Worm (Caenorhabditis elegans) whole organism, young adult: Measurements from ENCODE around the gene ptr-25.
A peak's percentile ranks its signal among the peaks of the same experiment; 100 is the strongest.

Source experiments
- B0019.2 ChIP-seq: fragments of 200-800 bp; sonication (Bioruptor generic); conservative IDR thresholded peaks from 2 replicates; pipeline ENCODE4 v1.3.6; 2022; ENCODE audit warnings: missing genetic modification reagents, missing genetic modification characterization, missing compliant biosample characterization
- B0035.1 ChIP-seq: sonication (generic microtip); optimal IDR thresholded peaks from 2 replicates; lab custom pipeline; 2016; ENCODE audit warnings: missing genetic modification characterization, mild to moderate bottlenecking, missing compliant biosample characterization, missing genotype, missing genetic modification reagents
- B0261.1 ChIP-seq: sonication (generic microtip); optimal IDR thresholded peaks from 2 replicates; lab custom pipeline; 2016; ENCODE audit warnings: mild to moderate bottlenecking, missing genetic modification characterization, moderate library complexity, missing compliant biosample characterization
- B0336.3 ChIP-seq: fragments of 200-800 bp; sonication (Bioruptor generic); IDR thresholded peaks from 2 replicates; pipeline ENCODE4 v1.3.6; 2022; ENCODE audit warnings: missing genetic modification characterization, missing compliant biosample characterization
- C17E4.6 ChIP-seq: fragments of 200-800 bp; sonication (Bioruptor generic); IDR thresholded peaks from 2 replicates; pipeline ENCODE4 v1.3.6; 2022; ENCODE audit warnings: missing genetic modification reagents, missing genetic modification characterization, missing compliant biosample characterization
- F10E7.11 ChIP-seq: sonication (generic microtip); optimal IDR thresholded peaks from 2 replicates; lab custom pipeline; 2017; ENCODE audit warnings: mild to moderate bottlenecking, missing genetic modification characterization, moderate library complexity, missing compliant biosample characterization
- F39B2.1 ChIP-seq: fragments of 200-800 bp; sonication (Bioruptor generic); IDR thresholded peaks from 2 replicates; pipeline ENCODE4 v1.3.6; 2022; ENCODE audit warnings: missing genetic modification reagents, missing genetic modification characterization, missing compliant biosample characterization
- F52B5.7 ChIP-seq: sonication (generic microtip); optimal IDR thresholded peaks from 2 replicates; lab custom pipeline; 2016; ENCODE audit warnings: mild to moderate bottlenecking, missing genetic modification characterization, missing compliant biosample characterization
- F55B11.4 ChIP-seq: sonication (generic microtip); optimal IDR thresholded peaks from 2 replicates; lab custom pipeline; 2016; ENCODE audit warnings: missing compliant biosample characterization, missing genetic modification characterization, borderline replicate concordance; ENCODE audit not compliant: insufficient read depth
- F57A8.1 ChIP-seq: fragments of 200-800 bp; sonication (Bioruptor generic); optimal IDR thresholded peaks from 2 replicates; lab custom pipeline; 2018; ENCODE audit warnings: mild to moderate bottlenecking, missing genetic modification characterization, moderate library complexity, missing compliant biosample characterization
- F57C9.4 ChIP-seq: sonication (generic microtip); optimal IDR thresholded peaks from 2 replicates; lab custom pipeline; 2017; ENCODE audit warnings: mild to moderate bottlenecking, missing genetic modification characterization, missing compliant biosample characterization
- K12H6.12 ChIP-seq: fragments of 200-800 bp; sonication (Bioruptor generic); optimal IDR thresholded peaks from 2 replicates; lab custom pipeline; 2018; ENCODE audit warnings: mild to moderate bottlenecking, missing genetic modification characterization, missing compliant biosample characterization
- Y56A3A.18 ChIP-seq: fragments of 200-800 bp; sonication (Bioruptor generic); IDR thresholded peaks from 2 replicates; pipeline ENCODE4 v1.3.6; 2022; ENCODE audit warnings: missing genetic modification reagents, missing genetic modification characterization, missing compliant biosample characterization
- Y67H2A.10 ChIP-seq: fragments of 200-800 bp; sonication (Bioruptor generic); conservative IDR thresholded peaks from 2 replicates; pipeline ENCODE4 v1.3.6; 2022; ENCODE audit warnings: missing genetic modification reagents, missing genetic modification characterization, missing compliant biosample characterization
- aptf-2 ChIP-seq: fragments of 200-800 bp; sonication (Bioruptor generic); conservative IDR thresholded peaks from 2 replicates; pipeline ENCODE4 v1.3.6; 2022; ENCODE audit warnings: missing genetic modification reagents, missing genetic modification characterization, missing compliant biosample characterization
- aptf-3 ChIP-seq: fragments of 200-800 bp; sonication (Bioruptor generic); IDR thresholded peaks from 2 replicates; pipeline ENCODE4 v1.3.6; 2022; ENCODE audit warnings: missing genetic modification characterization, missing compliant biosample characterization
- bed-1 ChIP-seq: fragments of 200-800 bp; sonication (Bioruptor generic); IDR thresholded peaks from 2 replicates; pipeline ENCODE4 v1.3.6; 2022; ENCODE audit warnings: missing genetic modification reagents, missing genetic modification characterization, missing compliant biosample characterization
- ceh-79 ChIP-seq: sonication (generic microtip); optimal IDR thresholded peaks from 2 replicates; lab custom pipeline; 2017; ENCODE audit warnings: mild to moderate bottlenecking, missing genetic modification characterization, missing compliant biosample characterization
- dox-1 ChIP-seq: fragments of 200-800 bp; sonication (Bioruptor generic); IDR thresholded peaks from 2 replicates; pipeline ENCODE4 v1.3.6; 2022; ENCODE audit warnings: missing genetic modification reagents, missing genetic modification characterization, missing compliant biosample characterization
- egrh-3 ChIP-seq: fragments of 200-800 bp; sonication (Bioruptor generic); IDR thresholded peaks from 2 replicates; pipeline ENCODE4 v1.3.6; 2022; ENCODE audit warnings: missing genetic modification reagents, missing genetic modification characterization, missing compliant biosample characterization
- ekl-4 ChIP-seq: fragments of 200-800 bp; sonication (Bioruptor generic); IDR thresholded peaks from 2 replicates; pipeline ENCODE4 v1.3.6; 2022; ENCODE audit warnings: missing genetic modification reagents, missing genetic modification characterization, missing compliant biosample characterization
- ets-4 ChIP-seq: fragments of 200-800 bp; sonication (Bioruptor generic); optimal IDR thresholded peaks from 2 replicates; lab custom pipeline; 2018; ENCODE audit warnings: mild to moderate bottlenecking, missing genetic modification characterization, missing compliant biosample characterization
- fkh-3 ChIP-seq: sonication (generic microtip); optimal IDR thresholded peaks from 2 replicates; lab custom pipeline; 2016; ENCODE audit warnings: mild to moderate bottlenecking, missing genetic modification characterization, missing compliant biosample characterization
- hlh-12 ChIP-seq: sonication (generic microtip); optimal IDR thresholded peaks from 2 replicates; lab custom pipeline; 2016; ENCODE audit warnings: missing genetic modification characterization, missing compliant biosample characterization
- hmg-20 ChIP-seq: fragments of 200-800 bp; sonication (Bioruptor generic); IDR thresholded peaks from 2 replicates; pipeline ENCODE4 v1.3.6; 2022; ENCODE audit warnings: missing genetic modification reagents, missing genetic modification characterization, missing compliant biosample characterization
- lin-54 ChIP-seq: fragments of 200-800 bp; sonication (Bioruptor generic); optimal IDR thresholded peaks from 2 replicates; lab custom pipeline; 2018; ENCODE audit warnings: mild to moderate bottlenecking, missing genetic modification characterization, missing compliant biosample characterization
- lir-1 ChIP-seq: fragments of 200-800 bp; sonication (Bioruptor generic); conservative IDR thresholded peaks from 2 replicates; pipeline ENCODE4 v1.3.6; 2022; ENCODE audit warnings: missing genetic modification reagents, missing genetic modification characterization, missing compliant biosample characterization
- madf-10 ChIP-seq: sonication (generic microtip); optimal IDR thresholded peaks from 2 replicates; lab custom pipeline; 2016; ENCODE audit warnings: mild to moderate bottlenecking, missing genetic modification characterization, missing compliant biosample characterization
- madf-3 ChIP-seq: fragments of 200-800 bp; sonication (Bioruptor generic); IDR thresholded peaks from 2 replicates; pipeline ENCODE4 v1.3.6; 2022; ENCODE audit warnings: missing genetic modification reagents, missing genetic modification characterization, missing compliant biosample characterization
- madf-6 ChIP-seq: fragments of 200-800 bp; sonication (Bioruptor generic); IDR thresholded peaks from 2 replicates; pipeline ENCODE4 v1.3.6; 2022; ENCODE audit warnings: missing genetic modification reagents, missing genetic modification characterization, missing compliant biosample characterization
- madf-8 ChIP-seq: fragments of 200-800 bp; sonication (Bioruptor generic); conservative IDR thresholded peaks from 2 replicates; pipeline ENCODE4 v1.3.6; 2022; ENCODE audit warnings: missing genetic modification reagents, missing genetic modification characterization, missing compliant biosample characterization
- mcd-1 ChIP-seq: fragments of 200-800 bp; sonication (Bioruptor generic); IDR thresholded peaks from 2 replicates; pipeline ENCODE4 v1.3.6; 2022; ENCODE audit warnings: missing genetic modification reagents, missing genetic modification characterization, missing compliant biosample characterization
- mes-4 ChIP-seq: sonication (generic microtip); optimal IDR thresholded peaks from 2 replicates; lab custom pipeline; 2016; ENCODE audit warnings: missing genotype, missing genetic modification characterization, missing compliant biosample characterization
- nfya-1 ChIP-seq: sonication (generic microtip); optimal IDR thresholded peaks from 2 replicates; lab custom pipeline; 2017; ENCODE audit warnings: antibody characterized with exemption, missing compliant biosample characterization, missing genetic modification characterization, borderline replicate concordance; ENCODE audit not compliant: insufficient read depth
- nhr-120 ChIP-seq: fragments of 200-800 bp; sonication (Bioruptor generic); IDR thresholded peaks from 2 replicates; pipeline ENCODE4 v1.3.6; 2022; ENCODE audit warnings: missing genetic modification characterization, missing compliant biosample characterization
- nhr-179 ChIP-seq: sonication (generic microtip); optimal IDR thresholded peaks from 2 replicates; lab custom pipeline; 2016; ENCODE audit warnings: mild to moderate bottlenecking, missing genetic modification characterization, missing compliant biosample characterization
- nhr-27 ChIP-seq: fragments of 200-800 bp; sonication (Bioruptor generic); optimal IDR thresholded peaks from 2 replicates; lab custom pipeline; 2018; ENCODE audit warnings: mild to moderate bottlenecking, missing genetic modification characterization, moderate library complexity, missing compliant biosample characterization
- nhr-80 ChIP-seq: sonication (generic microtip); optimal IDR thresholded peaks from 2 replicates; lab custom pipeline; 2016; ENCODE audit warnings: missing genetic modification characterization, missing compliant biosample characterization
- pbrm-1 ChIP-seq: fragments of 200-800 bp; sonication (Bioruptor generic); IDR thresholded peaks from 2 replicates; pipeline ENCODE4 v1.3.6; 2022; ENCODE audit warnings: missing genetic modification reagents, missing genetic modification characterization, missing compliant biosample characterization
- repo-1 ChIP-seq: sonication (generic microtip); optimal IDR thresholded peaks from 2 replicates; lab custom pipeline; 2017; ENCODE audit warnings: mild to moderate bottlenecking, missing genetic modification characterization, missing compliant biosample characterization
- sea-2 ChIP-seq: fragments of 200-800 bp; sonication (Bioruptor generic); IDR thresholded peaks from 2 replicates; pipeline ENCODE4 v1.3.6; 2022; ENCODE audit warnings: missing genetic modification characterization, missing compliant biosample characterization
- snpc-3.4 ChIP-seq: sonication (generic microtip); optimal IDR thresholded peaks from 2 replicates; lab custom pipeline; 2017; ENCODE audit warnings: missing genetic modification characterization, mild to moderate bottlenecking, missing compliant biosample characterization, antibody characterized with exemption, moderate library complexity, missing genotype, missing genetic modification reagents
- tbp1 ChIP-seq: fragments of 200-800 bp; sonication (Bioruptor generic); optimal IDR thresholded peaks from 2 replicates; lab custom pipeline; 2018; ENCODE audit warnings: mild to moderate bottlenecking, missing genetic modification characterization, missing compliant biosample characterization
- unc-130 ChIP-seq: sonication (generic microtip); optimal IDR thresholded peaks from 2 replicates; lab custom pipeline; 2016; ENCODE audit warnings: missing genetic modification reagents, missing genetic modification characterization, missing compliant biosample characterization
- unc-62 ChIP-seq: fragments of 150-350 bp; optimal IDR thresholded peaks from 2 replicates; lab custom pipeline; 2014; ENCODE audit warnings: missing biosample characterization, missing genetic modification reagents, missing genetic modification characterization
- zfh-2 ChIP-seq: fragments of 200-800 bp; sonication (Bioruptor generic); conservative IDR thresholded peaks from 2 replicates; pipeline ENCODE4 v1.3.6; 2022; ENCODE audit warnings: missing genetic modification reagents, missing genetic modification characterization, missing compliant biosample characterization
- ztf-18 ChIP-seq: sonication (generic microtip); optimal IDR thresholded peaks from 2 replicates; lab custom pipeline; 2016; ENCODE audit warnings: missing genotype, mild to moderate bottlenecking, missing genetic modification characterization, missing compliant biosample characterization
- ztf-6 ChIP-seq: fragments of 200-800 bp; sonication (Bioruptor generic); IDR thresholded peaks from 2 replicates; pipeline ENCODE4 v1.3.6; 2022; ENCODE audit warnings: missing genetic modification reagents, missing genetic modification characterization, missing compliant biosample characterization

ptr-25 gene

DNA sequence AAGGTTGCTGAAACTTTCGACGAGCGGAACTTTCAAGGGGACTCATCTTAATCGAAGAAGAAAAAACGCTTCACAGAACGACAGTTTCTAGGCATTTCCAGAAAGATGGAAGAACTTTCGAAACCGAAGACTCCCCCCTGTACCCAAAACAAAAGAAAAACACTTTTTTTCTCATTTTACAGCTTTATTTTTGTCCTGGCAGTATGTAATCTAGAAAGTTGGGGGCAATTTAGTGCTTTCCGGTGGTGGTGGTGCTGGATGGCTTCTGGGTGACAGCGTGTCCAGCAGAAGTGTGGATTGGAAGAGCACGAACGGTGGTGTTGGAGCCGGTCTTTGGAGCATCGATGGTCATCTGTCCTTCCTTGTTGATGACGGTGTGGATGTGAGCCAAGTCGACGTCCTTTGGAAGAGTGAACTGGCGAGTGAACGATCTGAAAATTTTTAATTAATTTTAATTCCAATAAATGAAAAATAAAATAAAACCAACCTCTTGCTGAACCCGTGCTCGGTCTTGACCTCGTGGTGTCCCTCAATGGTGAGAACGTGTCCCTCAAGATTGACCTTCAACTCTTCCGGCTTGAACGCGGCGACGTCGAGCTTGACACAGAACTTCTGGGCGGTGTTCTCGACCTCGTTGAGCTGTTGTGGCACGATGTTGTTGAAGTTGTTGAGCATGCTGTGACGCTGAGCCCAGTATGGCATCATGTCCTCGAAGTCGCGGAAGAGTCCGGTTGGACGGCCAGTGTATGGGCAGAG is 18.2 kb downstream of the ptr-25 start (continued):
- peak; percentile 57 for TF ChIP-seq ekl-4 (GFP tag; lab: Robert Waterston, UW)
- no peak for TF ChIP-seq ztf-6
- TF ChIP-seq egrh-3: no peak; the same call in 1 of the 2 replicates
- no peak for TF ChIP-seq ceh-79 (tag; lab: Kevin White, UChicago)
- no peak for TF ChIP-seq unc-62 (GFP tag; lab: Kevin White, UChicago)
- TF ChIP-seq bed-1: no peak
- TF ChIP-seq mes-4 (tag; lab: Kevin White, UChicago): no peak
- peak; percentile 26 for TF ChIP-seq B0019.2 (GFP tag; lab: Robert Waterston, UW)
- TF ChIP-seq madf-8: peak; percentile 70
- peak; percentile 5 for TF ChIP-seq F39B2.1
- no peak for TF ChIP-seq F55B11.4 (tag; lab: Kevin White, UChicago)
- no peak for TF ChIP-seq F57A8.1 (GFP tag; lab: Kevin White, UChicago)
- TF ChIP-seq madf-6 (GFP tag; lab: Robert Waterston, UW): peak; percentile 83
- peak; percentile 79 for TF ChIP-seq dox-1 (GFP tag; lab: Robert Waterston, UW)
- no peak for TF ChIP-seq nhr-120 (GFP tag; lab: Robert Waterston, UW)
- TF ChIP-seq F57C9.4 (tag; lab: Kevin White, UChicago): no peak
- peak; percentile 60 for TF ChIP-seq repo-1
- peak; percentile 78 for TF ChIP-seq lin-54 (GFP tag; lab: Kevin White, UChicago)
- peak; percentile 10; the same call in 1 of the 2 replicates for TF ChIP-seq aptf-3
- no peak for TF ChIP-seq madf-10 (tag; lab: Kevin White, UChicago)
- peak; percentile 46; the same call in 1 of the 2 replicates for TF ChIP-seq Y56A3A.18 (GFP tag; lab: Robert Waterston, UW)
- TF ChIP-seq F10E7.11 (tag; lab: Kevin White, UChicago): no peak
- peak; percentile 45; the same call in 1 of the 2 replicates for TF ChIP-seq C17E4.6 (GFP tag; lab: Robert Waterston, UW)
- TF ChIP-seq fkh-3 (tag; lab: Kevin White, UChicago): no peak
- no peak for TF ChIP-seq nhr-179 (tag; lab: Kevin White, UChicago)
- peak; percentile 62 for TF ChIP-seq tbp1 (GFP tag; lab: Kevin White, UChicago)
- TF ChIP-seq Y67H2A.10 (GFP tag; lab: Robert Waterston, UW): peak; percentile 48; the same call in 1 of the 2 replicates
- TF ChIP-seq madf-3 (GFP tag; lab: Robert Waterston, UW): peak; percentile 41; the same call in 1 of the 2 replicates
- TF ChIP-seq B0336.3 (GFP tag; lab: Robert Waterston, UW): peak; percentile 97
- no peak for TF ChIP-seq F52B5.7 (tag; lab: Kevin White, UChicago)
- TF ChIP-seq zfh-2 (GFP tag; lab: Robert Waterston, UW): peak; percentile 80
- TF ChIP-seq nhr-27 (tag; lab: Kevin White, UChicago): peak; percentile 21
- TF ChIP-seq snpc-3.4: peak; percentile 88
- peak; percentile 59 for TF ChIP-seq pbrm-1
- TF ChIP-seq ets-4 (GFP tag; lab: Kevin White, UChicago): no peak
- no peak; the same call in 1 of the 2 replicates for TF ChIP-seq lir-1 (GFP tag; lab: Robert Waterston, UW)
- TF ChIP-seq hlh-12: no peak
- no peak for TF ChIP-seq K12H6.12 (tag; lab: Kevin White, UChicago)
- TF ChIP-seq mcd-1 (GFP tag; lab: Robert Waterston, UW): peak; percentile 55
- peak; percentile 51 for TF ChIP-seq unc-130
- no peak for TF ChIP-seq sea-2 (GFP tag; lab: Robert Waterston, UW)
- TF ChIP-seq B0261.1: no peak
- no peak for TF ChIP-seq B0035.1 (tag; lab: Kevin White, UChicago)
- no peak for TF ChIP-seq ztf-18 (tag; lab: Kevin White, UChicago)
- no peak for TF ChIP-seq aptf-2 (GFP tag; lab: Robert Waterston, UW)
- TF ChIP-seq hmg-20 (GFP tag; lab: Robert Waterston, UW): peak; percentile 10; the same call in 1 of the 2 replicates
- TF ChIP-seq nhr-80 (tag; lab: Kevin White, UChicago): no peak
- TF ChIP-seq nfya-1 (tag; lab: Kevin White, UChicago): no peak
